Fruit fly (Drosophila melanogaster): Measurements from ENCODE around the gene CG43759.

dm6 chrX:19028584-19028983, 98.4 kb downstream of the CG43759 start:
- TF ChIP-seq psq (optimal IDR thresholded peaks at IDR 0.05): no peak
- no peak for TF ChIP-seq Sin3A (optimal IDR thresholded peaks at IDR 0.05)
